Fruit fly (Drosophila melanogaster): ENCODE results near the gene CG18213.
A peak's percentile ranks its signal among the peaks of the same experiment; 100 is the strongest.
"Not testable (repeated sequence)": the region's sequence is repeated elsewhere in the genome, so short reads cannot be mapped to it uniquely, and the experiment has no call there.

The CG18213 gene

dm6 chr3R:16996059-16996959 lies 43.7 kb downstream of the CG18213 start, which contains the start of the genes EMC2A and CG3534:
TSS of gene EMC2A (minus strand) at chr3R:16996071.
TSS of gene CG3534 (plus strand) at chr3R:16996446.
- TF ChIP-seq foxo (GFP tag; optimal IDR thresholded peaks at IDR 0.05) = peak in 1 of 2 experiments; percentile 59
- TF ChIP-seq Mio (GFP tag; optimal IDR thresholded peaks at IDR 0.05) = no peak
- no peak for TF ChIP-seq dsf (GFP tag; optimal IDR thresholded peaks at IDR 0.05; ENCODE audit: borderline replicate concordance)
- peak; percentile 46 for TF ChIP-seq fru (GFP tag; optimal IDR thresholded peaks at IDR 0.05)
- TF ChIP-seq usp (GFP tag; optimal IDR thresholded peaks at IDR 0.05) = no peak
- TF ChIP-seq Jra (GFP tag; optimal IDR thresholded peaks at IDR 0.05) = no peak
- no peak for TF ChIP-seq sv (GFP tag; optimal IDR thresholded peaks at IDR 0.05)
- no peak for TF ChIP-seq Rel (GFP tag; optimal IDR thresholded peaks at IDR 0.05)
- TF ChIP-seq Rel (tag; optimal IDR thresholded peaks at IDR 0.05) = no peak
- TF ChIP-seq Vsx2 (GFP tag; optimal IDR thresholded peaks at IDR 0.05; ENCODE audit: partially characterized antibody) = no peak
- peak; percentile 52 for TF ChIP-seq HLH106 (tag; optimal IDR thresholded peaks at IDR 0.05)
- no peak for TF ChIP-seq GATAd (GFP tag; optimal IDR thresholded peaks at IDR 0.05)
- peak; percentile 41 for TF ChIP-seq h (GFP tag; optimal IDR thresholded peaks at IDR 0.05)
- no peak for TF ChIP-seq rgr (GFP tag; optimal IDR thresholded peaks at IDR 0.05)
- TF ChIP-seq CG9705 (GFP tag; optimal IDR thresholded peaks at IDR 0.05) = peak; percentile 14
- TF ChIP-seq br (GFP tag; optimal IDR thresholded peaks at IDR 0.05) = no peak
- TF ChIP-seq Myc (optimal IDR thresholded peaks at IDR 0.05) = no peak
- no peak for TF ChIP-seq Hnf4 (GFP tag; optimal IDR thresholded peaks at IDR 0.05)
- no peak for TF ChIP-seq dmrt93B (GFP tag; optimal IDR thresholded peaks at IDR 0.05)
- TF ChIP-seq OdsH (GFP tag; optimal IDR thresholded peaks at IDR 0.05) = no peak
- no peak for TF ChIP-seq brk (GFP tag; optimal IDR thresholded peaks at IDR 0.05)
- TF ChIP-seq woc (GFP tag; optimal IDR thresholded peaks at IDR 0.05) = peak; percentile 39
- no peak for TF ChIP-seq Hr83 (GFP tag; optimal IDR thresholded peaks at IDR 0.05; ENCODE audit: poor library complexity, severe bottlenecking)
- TF ChIP-seq Sp1 (GFP tag; optimal IDR thresholded peaks at IDR 0.05) = peak; percentile 49
- TF ChIP-seq dl (GFP tag; optimal IDR thresholded peaks at IDR 0.05; ENCODE audit: insufficient read depth in 1 of 2, partially characterized antibody in 2 of 2) = no peak
- TF ChIP-seq psq (GFP tag; optimal IDR thresholded peaks at IDR 0.05) = no peak
- TF ChIP-seq Abd-B (GFP tag; optimal IDR thresholded peaks at IDR 0.05) = no peak
- TF ChIP-seq lola (GFP tag; optimal IDR thresholded peaks at IDR 0.05) = no peak
- no peak for TF ChIP-seq CrebA (GFP tag; optimal IDR thresholded peaks at IDR 0.05; ENCODE audit: borderline replicate concordance)
- no peak for TF ChIP-seq tai (GFP tag; optimal IDR thresholded peaks at IDR 0.05)
- peak; percentile 20 for TF ChIP-seq CG32264 (GFP tag; optimal IDR thresholded peaks at IDR 0.05)
- TF ChIP-seq jim (GFP tag; optimal IDR thresholded peaks at IDR 0.05) = no peak
- no peak for TF ChIP-seq N (GFP tag; optimal IDR thresholded peaks at IDR 0.05)
- TF ChIP-seq sage (GFP tag; optimal IDR thresholded peaks at IDR 0.05) = no peak
- TF ChIP-seq pan (optimal IDR thresholded peaks at IDR 0.05) = no peak
- no peak for TF ChIP-seq Hr78 (GFP tag; optimal IDR thresholded peaks at IDR 0.05)
- TF ChIP-seq Dif (GFP tag; optimal IDR thresholded peaks at IDR 0.05; ENCODE audit: partially characterized antibody) = no peak
- no peak for TF ChIP-seq Dfd (GFP tag; optimal IDR thresholded peaks at IDR 0.05)
- no peak for TF ChIP-seq ey (GFP tag; optimal IDR thresholded peaks at IDR 0.05)

DNA sequence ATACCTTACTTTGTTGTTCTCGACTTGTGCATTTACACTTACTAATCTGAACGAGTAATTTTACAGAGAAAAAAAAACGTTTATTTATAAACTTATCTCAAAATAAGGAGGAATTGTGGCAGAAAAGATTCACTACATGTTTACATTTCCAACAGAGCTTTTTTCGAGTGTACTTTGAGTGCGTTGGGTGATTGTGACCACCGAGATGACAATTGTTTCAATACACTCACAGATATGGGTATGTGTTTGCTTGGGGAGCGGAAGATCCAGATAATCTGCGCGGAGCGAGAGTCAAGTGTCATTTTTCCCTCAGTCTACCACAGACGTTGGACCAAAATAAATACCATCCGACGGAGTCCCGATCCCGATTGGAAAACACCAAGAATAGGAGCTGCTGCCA lies 47.3 kb downstream of the CG18213 start, which contains the start of gene CG31274:
Gene CG31274, plus strand, starts transcription at position 301 of the 400 bp plus-strand sequence.
- TF ChIP-seq brk (GFP tag; optimal IDR thresholded peaks at IDR 0.05); GATAd (GFP tag; optimal IDR thresholded peaks at IDR 0.05); pan (optimal IDR thresholded peaks at IDR 0.05): not testable (repeated sequence)

All from whole organism, wandering third instar larva.